Fruit fly (Drosophila melanogaster) whole organism, pupa: Measurements from ENCODE around the gene CG10555.

Source experiments
- CG10348 ChIP-seq: fragments of 200-800 bp; sonication (Bioruptor generic); IDR thresholded peaks from 2 replicates; pipeline ENCODE4 v1.3.6; 2022; ENCODE audit warnings: missing biosample characterization, missing genetic modification characterization
- CG12605 ChIP-seq: fragments of 200-800 bp; sonication (Bioruptor generic); IDR thresholded peaks from 2 replicates; pipeline ENCODE4 v1.3.6; 2022; ENCODE audit warnings: missing biosample characterization, missing genetic modification characterization
- CG13204 ChIP-seq: fragments of 200-800 bp; sonication (Bioruptor generic); optimal IDR thresholded peaks from 2 replicates; lab custom pipeline; 2018; ENCODE audit warnings: missing biosample characterization, mild to moderate bottlenecking, missing genetic modification characterization, moderate library complexity
- CG14655 ChIP-seq: fragments of 200-800 bp; sonication (Bioruptor generic); optimal IDR thresholded peaks from 3 replicates; lab custom pipeline; 2017; ENCODE audit warnings: mild to moderate bottlenecking, missing biosample characterization, missing genetic modification reagents, missing genetic modification characterization
- CG17806 ChIP-seq: fragments of 200-800 bp; sonication (Bioruptor generic); optimal IDR thresholded peaks from 2 replicates; lab custom pipeline; 2018; ENCODE audit warnings: missing biosample characterization, mild to moderate bottlenecking, missing genetic modification characterization, moderate library complexity
- CG34367 ChIP-seq: fragments of 200-800 bp; sonication (Bioruptor generic); optimal IDR thresholded peaks from 2 replicates; lab custom pipeline; 2018; ENCODE audit warnings: missing biosample characterization, mild to moderate bottlenecking, missing genetic modification characterization
- CG4496 ChIP-seq: fragments of 200-800 bp; sonication (Bioruptor generic); IDR thresholded peaks from 3 replicates; pipeline ENCODE4 v1.3.6; 2022; ENCODE audit warnings: missing biosample characterization, missing genetic modification characterization
- CG8159 ChIP-seq: fragments of 200-800 bp; sonication (Bioruptor generic); optimal IDR thresholded peaks from 3 replicates; lab custom pipeline; 2018; ENCODE audit warnings: missing biosample characterization, mild to moderate bottlenecking, missing genetic modification characterization, moderate library complexity
- CG8301 ChIP-seq: fragments of 200-800 bp; sonication (Bioruptor generic); optimal IDR thresholded peaks from 2 replicates; lab custom pipeline; 2018; ENCODE audit warnings: missing biosample characterization, mild to moderate bottlenecking, missing genetic modification characterization
- D1 ChIP-seq: fragments of 200-800 bp; sonication (Bioruptor generic); optimal IDR thresholded peaks from 2 replicates; lab custom pipeline; 2018; ENCODE audit warnings: missing biosample characterization, mild to moderate bottlenecking, missing genetic modification characterization, moderate library complexity
- EcR ChIP-seq: fragments of 200-800 bp; sonication (Bioruptor generic); optimal IDR thresholded peaks from 3 replicates; lab custom pipeline; 2019; ENCODE audit warnings: missing biosample characterization, missing genetic modification characterization, mild to moderate bottlenecking, moderate library complexity, missing genetic modification reagents
- Ets98B ChIP-seq: fragments of 200-800 bp; sonication (Bioruptor generic); IDR thresholded peaks from 2 replicates; pipeline ENCODE4 v1.3.6; 2022; ENCODE audit warnings: missing biosample characterization, missing genetic modification characterization
- Pif1A ChIP-seq: fragments of 200-800 bp; sonication (Bioruptor generic); optimal IDR thresholded peaks from 3 replicates; lab custom pipeline; 2016; ENCODE audit warnings: missing biosample characterization, missing genetic modification characterization
- Pif1B ChIP-seq: fragments of 200-800 bp; sonication (Bioruptor generic); optimal IDR thresholded peaks from 3 replicates; lab custom pipeline; 2016; ENCODE audit warnings: missing biosample characterization, missing genetic modification characterization
- Snoo ChIP-seq: fragments of 200-800 bp; sonication (Bioruptor generic); optimal IDR thresholded peaks from 3 replicates; lab custom pipeline; 2017; ENCODE audit warnings: missing biosample characterization, mild to moderate bottlenecking, missing genetic modification characterization, inconsistent platforms
- fd96Ca ChIP-seq: fragments of 200-800 bp; sonication (Bioruptor generic); IDR thresholded peaks from 3 replicates; pipeline ENCODE4 v1.3.6; 2022; ENCODE audit warnings: missing biosample characterization, missing genetic modification characterization
- gl ChIP-seq: fragments of 200-800 bp; sonication (Bioruptor generic); optimal IDR thresholded peaks from 2 replicates; lab custom pipeline; 2018; ENCODE audit warnings: missing biosample characterization, mild to moderate bottlenecking, missing genetic modification characterization

CG10555 gene

dm6 chrX:8412197-8413160 lies 13.7 kb downstream of the CG10555 start:
- TF ChIP-seq EcR (GFP tag; lab: Kevin White, UChicago) (peak; percentile 23), Snoo (tag; lab: Kevin White, UChicago) (no peak), CG4496 (GFP tag; lab: Robert Waterston, UW) (0 out of 3 replicates have a peak, but pooled peaks have one; percentile 17), Ets98B (peak; percentile 26; the same call in 1 of the 2 replicates), CG34367 (tag; lab: Kevin White, UChicago) (no peak), fd96Ca (GFP tag; lab: Robert Waterston, UW) (0 out of 3 replicates have a peak, but pooled peaks have one; percentile 13), CG10348 (GFP tag; lab: Robert Waterston, UW) (no peak)
- TF ChIP-seq, all 21 proteins: peak for 4

- no peak for TF ChIP-seq D1
- no peak for TF ChIP-seq Pif1B (GFP tag; lab: Kevin White, UChicago)
- TF ChIP-seq Ets98B: no peak
- TF ChIP-seq gl (tag; lab: Kevin White, UChicago): no peak
- no peak for TF ChIP-seq CG13204 (GFP tag; lab: Kevin White, UChicago)
- no peak for TF ChIP-seq Snoo (tag; lab: Kevin White, UChicago)
- TF ChIP-seq CG10348 (GFP tag; lab: Robert Waterston, UW): no peak
These were observed 14.9 kb downstream of the CG10555 start for dm6 chrX:8413513-8414113.

- TF ChIP-seq CG4496 (GFP tag; lab: Robert Waterston, UW) (no peak), CG14655 (GFP tag; lab: Kevin White, UChicago) (no peak), EcR (GFP tag; lab: Kevin White, UChicago) (no peak)
These were observed 15.6 kb downstream of the CG10555 start for dm6 chrX:8414351-8414750.

dm6 chrX:8415605-8416004 lies 16.9 kb downstream of the CG10555 start:
- no peak for TF ChIP-seq CG12605
- TF ChIP-seq CG17806: no peak
- no peak for TF ChIP-seq gl (tag; lab: Kevin White, UChicago)
- TF ChIP-seq Pif1B (GFP tag; lab: Kevin White, UChicago): no peak
- no peak for TF ChIP-seq CG34367 (tag; lab: Kevin White, UChicago)
- TF ChIP-seq fd96Ca (GFP tag; lab: Robert Waterston, UW): no peak
- no peak for TF ChIP-seq CG8301 (tag; lab: Kevin White, UChicago)
- TF ChIP-seq EcR (GFP tag; lab: Kevin White, UChicago): no peak
- TF ChIP-seq Ets98B: no peak
- TF ChIP-seq CG13204 (GFP tag; lab: Kevin White, UChicago): no peak
- TF ChIP-seq CG10348 (GFP tag; lab: Robert Waterston, UW): no peak
- TF ChIP-seq D1: no peak

- TF ChIP-seq CG14655 (GFP tag; lab: Kevin White, UChicago) (no peak), Pif1A (GFP tag; lab: Kevin White, UChicago) (no peak), EcR (GFP tag; lab: Kevin White, UChicago) (peak; percentile 76)
These were observed 17.5 kb downstream of the CG10555 start for dm6 chrX:8416209-8416608.

dm6 chrX:8416956-8417355 lies 18.2 kb downstream of the CG10555 start:
- no peak for TF ChIP-seq CG12605
- peak; percentile 12 for TF ChIP-seq CG14655 (GFP tag; lab: Kevin White, UChicago)
- no peak for TF ChIP-seq Pif1A (GFP tag; lab: Kevin White, UChicago)
- no peak for TF ChIP-seq D1
- no peak for TF ChIP-seq EcR (GFP tag; lab: Kevin White, UChicago)
- 0 out of 3 replicates have a peak, but pooled peaks have one; percentile 26 for TF ChIP-seq fd96Ca (GFP tag; lab: Robert Waterston, UW)
- no peak for TF ChIP-seq CG34367 (tag; lab: Kevin White, UChicago)
- no peak for TF ChIP-seq CG8159
- no peak; the same call in 2 of the 3 replicates for TF ChIP-seq CG4496 (GFP tag; lab: Robert Waterston, UW)
- no peak for TF ChIP-seq CG8301 (tag; lab: Kevin White, UChicago)
- TF ChIP-seq, all 21 proteins: peak for 2

- TF ChIP-seq CG8159 (no peak), CG13204 (GFP tag; lab: Kevin White, UChicago) (peak; percentile 67)
These were observed 20.8 kb downstream of the CG10555 start for dm6 chrX:8419534-8419933.
